Worm (Caenorhabditis elegans) whole organism, L2 larva: ENCODE data around the gene F59H6.14.
"Not testable (repeated sequence)": the region's sequence is repeated elsewhere in the genome, so short reads cannot be mapped to it uniquely, and the experiment has no call there.

Source experiments
- C34F6.9 ChIP-seq: fragments of 150-350 bp; optimal IDR thresholded peaks from 2 replicates; lab custom pipeline; 2014; ENCODE audit warnings: missing biosample characterization, missing genetic modification characterization
- F13H6.1 ChIP-seq: sonication (generic microtip); optimal IDR thresholded peaks from 2 replicates; lab custom pipeline; 2016; ENCODE audit warnings: missing genetic modification characterization, missing compliant biosample characterization
- Y55F3AM.14 ChIP-seq: fragments of 200-800 bp; sonication (Bioruptor generic); optimal IDR thresholded peaks from 2 replicates; lab custom pipeline; 2018; ENCODE audit warnings: mild to moderate bottlenecking, missing genetic modification characterization, missing compliant biosample characterization
- ZK546.5 ChIP-seq: sonication (generic microtip); optimal IDR thresholded peaks from 2 replicates; lab custom pipeline; 2017; ENCODE audit warnings: missing biosample characterization, missing genetic modification characterization
- ama-1 ChIP-seq: fragments of 150-350 bp; optimal IDR thresholded peaks from 2 replicates; lab custom pipeline; 2018; ENCODE audit warnings: inconsistent platforms
- blmp-1 ChIP-seq: sonication (generic microtip); optimal IDR thresholded peaks from 2 replicates; lab custom pipeline; 2017; ENCODE audit warnings: missing genetic modification characterization, mild to moderate bottlenecking, missing compliant biosample characterization, antibody characterized with exemption, moderate library complexity; ENCODE audit not compliant: insufficient read depth
- ceh-16 ChIP-seq: fragments of 150-350 bp; optimal IDR thresholded peaks from 2 replicates; lab custom pipeline; 2014; ENCODE audit warnings: missing biosample characterization, missing genetic modification characterization
- ceh-82 ChIP-seq: fragments of 150-350 bp; optimal IDR thresholded peaks from 2 replicates; lab custom pipeline; 2014; ENCODE audit warnings: missing biosample characterization, missing genetic modification characterization
- crh-2 ChIP-seq: sonication (generic microtip); optimal IDR thresholded peaks from 2 replicates; lab custom pipeline; 2017; ENCODE audit warnings: missing biosample characterization, missing genetic modification characterization
- dmd-4 ChIP-seq: sonication (generic microtip); optimal IDR thresholded peaks from 2 replicates; lab custom pipeline; 2017; ENCODE audit warnings: missing biosample characterization, missing genetic modification characterization
- egl-27 ChIP-seq: sonication (generic microtip); optimal IDR thresholded peaks from 3 replicates; lab custom pipeline; 2017; ENCODE audit warnings: missing biosample characterization, missing genetic modification reagents, missing genetic modification characterization
- elt-1 ChIP-seq: fragments of 150-350 bp; optimal IDR thresholded peaks from 2 replicates; lab custom pipeline; 2014; ENCODE audit warnings: missing biosample characterization, missing genetic modification characterization
- elt-3 ChIP-seq: sonication (generic microtip); optimal IDR thresholded peaks from 2 replicates; lab custom pipeline; 2017; ENCODE audit warnings: missing biosample characterization, missing genetic modification characterization
- fos-1 ChIP-seq: fragments of 150-350 bp; optimal IDR thresholded peaks from 2 replicates; lab custom pipeline; 2014; ENCODE audit warnings: missing biosample characterization, missing genetic modification characterization
- gmeb-1 ChIP-seq: fragments of 150-350 bp; optimal IDR thresholded peaks from 2 replicates; lab custom pipeline; 2014; ENCODE audit warnings: missing biosample characterization, missing genetic modification characterization
- lin-11 ChIP-seq: fragments of 150-350 bp; sonication (generic microtip); optimal IDR thresholded peaks from 2 replicates; lab custom pipeline; 2014; ENCODE audit warnings: missing biosample characterization, missing genetic modification characterization, inconsistent platforms, mixed read lengths
- lin-13 ChIP-seq: fragments of 150-350 bp; optimal IDR thresholded peaks from 2 replicates; lab custom pipeline; 2014; ENCODE audit warnings: missing biosample characterization, missing genetic modification reagents, missing genetic modification characterization
- lsy-2 ChIP-seq, 2 experiments: fragments of 150-350 bp in 1 of 2; sonication (generic microtip) in 1 of 2; optimal IDR thresholded peaks; 2 replicates each; lab custom pipeline; 2014 to 2017; ENCODE audit warnings: missing biosample characterization in 2 of 2, missing genetic modification characterization in 2 of 2
- mbf-1 ChIP-seq: sonication (generic microtip); optimal IDR thresholded peaks from 2 replicates; lab custom pipeline; 2017; ENCODE audit warnings: missing biosample characterization, missing genetic modification characterization
- mdl-1 ChIP-seq, 2 experiments: fragments of 150-350 bp in 1 of 2; sonication (generic microtip) in 1 of 2; optimal IDR thresholded peaks; 2 replicates each; lab custom pipeline; 2017; ENCODE audit warnings: missing biosample characterization in 2 of 2, missing genetic modification characterization in 2 of 2
- nhr-11 ChIP-seq: fragments of 150-350 bp; optimal IDR thresholded peaks from 2 replicates; lab custom pipeline; 2014; ENCODE audit warnings: missing biosample characterization, missing genetic modification characterization
- nhr-12 ChIP-seq: fragments of 150-350 bp; optimal IDR thresholded peaks from 2 replicates; lab custom pipeline; 2014; ENCODE audit warnings: missing biosample characterization, missing genetic modification characterization
- nhr-129 ChIP-seq: fragments of 150-350 bp; optimal IDR thresholded peaks from 2 replicates; lab custom pipeline; 2014; ENCODE audit warnings: missing biosample characterization, missing genetic modification characterization
- nhr-21 ChIP-seq: fragments of 150-350 bp; optimal IDR thresholded peaks from 2 replicates; lab custom pipeline; 2014; ENCODE audit warnings: missing biosample characterization, missing genetic modification characterization
- nhr-23 ChIP-seq: fragments of 150-350 bp; optimal IDR thresholded peaks from 2 replicates; lab custom pipeline; 2014; ENCODE audit warnings: missing biosample characterization, missing genetic modification reagents, missing genetic modification characterization
- nhr-237 ChIP-seq: fragments of 150-350 bp; optimal IDR thresholded peaks from 2 replicates; lab custom pipeline; 2014; ENCODE audit warnings: missing biosample characterization, missing genetic modification characterization
- nhr-25 ChIP-seq: fragments of 150-350 bp; sonication (generic microtip); optimal IDR thresholded peaks from 3 replicates; lab custom pipeline; 2014; ENCODE audit warnings: missing biosample characterization, missing genetic modification characterization
- nhr-6 ChIP-seq: fragments of 150-350 bp; optimal IDR thresholded peaks from 2 replicates; lab custom pipeline; 2014; ENCODE audit warnings: missing biosample characterization, missing genetic modification characterization
- nhr-77 ChIP-seq: fragments of 150-350 bp; optimal IDR thresholded peaks from 2 replicates; lab custom pipeline; 2014; ENCODE audit warnings: missing biosample characterization, missing genetic modification characterization
- peb-1 ChIP-seq: fragments of 150-350 bp; optimal IDR thresholded peaks from 2 replicates; lab custom pipeline; 2014; ENCODE audit warnings: missing biosample characterization, missing genetic modification characterization
- sem-4 ChIP-seq: fragments of 150-350 bp; optimal IDR thresholded peaks from 2 replicates; lab custom pipeline; 2014; ENCODE audit warnings: missing biosample characterization, missing genetic modification reagents, missing genetic modification characterization
- skn-1 ChIP-seq: sonication (generic microtip); optimal IDR thresholded peaks from 2 replicates; lab custom pipeline; 2017; ENCODE audit warnings: missing biosample characterization, missing genetic modification characterization
- sma-3 ChIP-seq: sonication (generic microtip); optimal IDR thresholded peaks from 2 replicates; lab custom pipeline; 2016; ENCODE audit warnings: missing genetic modification reagents, missing genetic modification characterization, missing compliant biosample characterization
- sma-9 ChIP-seq, 2 experiments: fragments of 150-350 bp in 1 of 2; sonication (generic microtip) in 1 of 2; optimal IDR thresholded peaks; 2 replicates each; lab custom pipeline; 2014 to 2016; ENCODE audit warnings: missing genetic modification characterization in 2 of 2, mild to moderate bottlenecking in 1 of 2, missing biosample characterization in 1 of 2, missing compliant biosample characterization in 1 of 2, missing genetic modification reagents in 1 of 2, moderate library complexity in 1 of 2
- snpc-4 ChIP-seq: fragments of 150-350 bp; optimal IDR thresholded peaks from 2 replicates; lab custom pipeline; 2014; ENCODE audit warnings: missing biosample characterization, missing genetic modification characterization
- unc-39 ChIP-seq: fragments of 150-350 bp; optimal IDR thresholded peaks from 2 replicates; lab custom pipeline; 2014; ENCODE audit warnings: missing biosample characterization, missing genetic modification characterization
- unc-55 ChIP-seq: fragments of 150-350 bp; sonication (generic microtip); optimal IDR thresholded peaks from 3 replicates; lab custom pipeline; 2014; ENCODE audit warnings: missing biosample characterization, missing genetic modification reagents, missing genetic modification characterization
- zag-1 ChIP-seq: fragments of 150-350 bp; optimal IDR thresholded peaks from 2 replicates; lab custom pipeline; 2014; ENCODE audit warnings: missing biosample characterization, missing genetic modification characterization
- ztf-1 ChIP-seq: fragments of 200-800 bp; sonication (Bioruptor generic); conservative IDR thresholded peaks from 2 replicates; pipeline ENCODE4 v1.3.6; 2022; ENCODE audit warnings: missing genetic modification characterization, missing compliant biosample characterization
- ztf-4 ChIP-seq: fragments of 150-350 bp; optimal IDR thresholded peaks from 2 replicates; lab custom pipeline; 2014; ENCODE audit warnings: missing biosample characterization, missing genetic modification characterization

Gene F59H6.14

DNA sequence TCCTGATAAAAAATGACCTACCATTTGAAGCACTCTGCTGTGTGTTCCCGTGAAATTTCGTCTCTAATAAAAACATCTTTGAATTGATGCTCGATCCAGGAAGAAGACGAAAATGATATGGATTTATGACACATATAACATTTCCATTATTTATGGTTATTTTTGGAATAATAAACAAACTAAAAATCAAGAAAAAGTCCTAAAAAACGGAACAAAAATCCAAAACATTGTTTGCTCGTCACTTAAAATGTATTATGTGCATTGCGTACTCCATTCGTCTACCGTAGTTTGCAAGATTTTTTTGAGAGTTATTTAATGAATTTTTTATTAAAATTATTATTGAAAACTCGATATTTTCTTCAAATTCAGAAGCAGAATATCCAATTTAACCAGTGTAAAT lies 9.1 kb downstream of the F59H6.14 start, which contains the start of gene bath-20:
Gene bath-20 (minus strand): TSS at position 101 of the 400 bp plus-strand sequence.
- TF ChIP-seq ZK546.5 (no peak), nhr-6 (tag; lab: Kevin White, UChicago) (no peak), unc-39 (tag; lab: Kevin White, UChicago) (no peak), lin-13 (no peak), F13H6.1 (tag; lab: Kevin White, UChicago) (no peak), gmeb-1 (tag; lab: Kevin White, UChicago) (no peak), nhr-77 (tag; lab: Kevin White, UChicago) (no peak), crh-2 (tag; lab: Kevin White, UChicago) (no peak), mbf-1 (tag; lab: Kevin White, UChicago) (no peak), dmd-4 (tag; lab: Kevin White, UChicago) (no peak), sma-9 (GFP tag; optimal IDR thresholded peaks at IDR 0.05; lab: Kevin White, UChicago) (no peak), sma-9 (tag; optimal IDR thresholded peaks at IDR 0.05; lab: Kevin White, UChicago) (no peak), mdl-1 (tag; optimal IDR thresholded peaks at IDR 0.05; lab: Kevin White, UChicago) (no peak), elt-3 (tag; lab: Kevin White, UChicago) (no peak), lin-11 (tag; lab: Kevin White, UChicago) (no peak), lsy-2 (tag; optimal IDR thresholded peaks at IDR 0.05; lab: Kevin White, UChicago) (no peak)

DNA sequence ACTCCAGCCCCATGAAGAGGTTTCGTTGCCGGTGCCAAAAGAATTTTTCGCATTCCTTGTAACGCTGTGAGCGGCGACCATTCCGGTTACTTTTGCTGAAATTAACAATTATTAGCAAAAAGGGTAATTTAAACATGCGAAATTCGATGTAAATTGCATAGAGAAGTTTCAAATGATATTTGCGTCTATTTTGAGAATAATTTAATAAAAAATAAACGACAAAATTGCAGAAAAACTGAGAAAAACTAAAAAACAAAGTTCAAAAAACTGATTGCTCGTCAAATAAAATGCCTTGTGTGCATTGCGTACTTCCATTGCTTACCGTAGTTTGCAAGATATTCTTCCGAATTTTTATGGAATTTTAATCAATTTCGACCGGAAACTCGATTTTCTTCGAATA lies 12.1 kb downstream of the F59H6.14 start, which contains the start of gene bath-24:
Gene bath-24 (minus strand): TSS at position 101 of the 400 bp plus-strand sequence.
- TF ChIP-seq ztf-4 (tag; lab: Kevin White, UChicago) = no peak
- TF ChIP-seq nhr-6 (tag; lab: Kevin White, UChicago) = no peak
- TF ChIP-seq skn-1 (tag; lab: Kevin White, UChicago) = no peak
- TF ChIP-seq mbf-1 (tag; lab: Kevin White, UChicago) = no peak
- TF ChIP-seq fos-1 = no peak
- TF ChIP-seq elt-3 (tag; lab: Kevin White, UChicago) = no peak
- TF ChIP-seq elt-1 (tag; lab: Kevin White, UChicago) = no peak

DNA sequence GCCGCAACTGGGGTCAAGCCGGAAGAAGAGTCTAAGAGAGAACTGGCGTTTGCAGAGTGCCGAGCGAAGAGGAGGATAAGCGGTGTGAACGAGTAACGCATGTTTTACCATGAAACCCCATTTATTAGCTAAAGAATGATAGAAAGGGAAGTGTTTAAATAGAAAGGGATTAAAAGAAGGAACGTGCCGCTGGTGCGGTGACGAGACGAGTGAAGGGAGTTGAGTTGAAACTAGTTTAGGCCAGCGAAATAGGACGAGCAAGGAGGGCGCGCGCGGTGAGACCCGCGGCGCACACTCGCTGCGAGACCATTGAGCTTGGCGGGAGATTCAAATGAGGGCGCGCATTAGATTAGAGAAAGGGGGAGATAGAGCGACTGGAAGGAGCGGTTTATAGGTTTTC lies 13.2 kb downstream of the F59H6.14 start, which contains the start of gene math-1:
Gene math-1 (minus strand): TSS at position 101 of the 400 bp plus-strand sequence.
- TF ChIP-seq elt-1, dmd-4, nhr-25 (tag; lab: Kevin White, UChicago): not testable (repeated sequence)

DNA sequence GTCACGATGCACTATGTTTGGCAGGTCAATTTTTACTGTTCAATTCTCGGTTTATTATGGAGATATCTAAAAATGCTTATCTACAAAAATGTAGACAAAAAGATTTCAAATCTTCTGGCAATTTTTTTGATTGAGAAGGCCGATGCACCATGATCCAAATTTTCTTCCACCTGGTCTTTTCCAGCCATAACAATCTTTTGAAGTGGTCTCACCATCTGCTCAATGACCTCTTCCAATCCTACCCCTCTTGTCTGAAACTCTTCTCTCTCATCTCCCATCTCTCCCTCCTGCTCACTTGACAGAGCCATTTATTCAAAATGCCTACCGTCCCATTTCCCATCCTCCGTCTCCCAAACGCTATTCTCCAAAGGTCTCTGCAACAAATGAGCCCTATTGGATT lies 18.0 kb downstream of the F59H6.14 start, which contains the start of gene fbxb-35:
Gene fbxb-35 (plus strand): TSS at position 301 of the 400 bp plus-strand sequence.
- no peak for TF ChIP-seq nhr-77 (tag; lab: Kevin White, UChicago)
- TF ChIP-seq F13H6.1 (tag; lab: Kevin White, UChicago) = no peak
- TF ChIP-seq egl-27 (tag; lab: Kevin White, UChicago) = no peak
- TF ChIP-seq mbf-1 (tag; lab: Kevin White, UChicago) = no peak
- no peak for TF ChIP-seq sma-9 (GFP tag; optimal IDR thresholded peaks at IDR 0.05; lab: Kevin White, UChicago)
- no peak for TF ChIP-seq sma-9 (tag; optimal IDR thresholded peaks at IDR 0.05; lab: Kevin White, UChicago)
- no peak for TF ChIP-seq ama-1 (lab: Kevin White, UChicago)
- TF ChIP-seq snpc-4 = no peak
- TF ChIP-seq ztf-1 = no peak
- no peak for TF ChIP-seq unc-55 (GFP tag; lab: Kevin White, UChicago)
- no peak for TF ChIP-seq C34F6.9 (tag; lab: Kevin White, UChicago)
- no peak for TF ChIP-seq nhr-23

DNA sequence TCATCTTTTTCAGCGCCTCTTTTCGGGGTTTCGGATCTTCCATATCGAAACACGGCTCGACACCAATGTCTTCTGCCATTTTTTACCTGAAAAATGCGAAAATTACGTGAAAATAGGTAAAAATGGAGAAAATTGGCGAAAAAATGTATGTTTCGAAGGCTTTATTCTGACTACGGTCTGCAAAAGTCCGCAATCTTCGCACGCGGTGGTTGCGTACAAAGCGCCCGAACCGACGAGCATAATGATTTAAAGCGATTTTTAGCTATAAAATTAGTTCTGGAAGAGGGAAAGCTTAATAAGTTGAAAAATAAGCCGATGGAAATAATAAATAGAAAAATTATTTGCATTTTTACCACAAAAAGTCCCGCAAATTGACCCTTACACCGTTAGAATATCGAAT lies 25.6 kb downstream of the F59H6.14 start, which contains the start of gene F07E5.5:
Gene F07E5.5 (minus strand): TSS at position 86 of the 400 bp plus-strand sequence.
- no peak for TF ChIP-seq elt-3 (tag; lab: Kevin White, UChicago)
- no peak for TF ChIP-seq elt-1 (tag; lab: Kevin White, UChicago)
- TF ChIP-seq nhr-77 (tag; lab: Kevin White, UChicago) = no peak
- peak; percentile 30 for TF ChIP-seq lin-11 (tag; lab: Kevin White, UChicago)
- TF ChIP-seq ztf-4 (tag; lab: Kevin White, UChicago) = no peak
- peak; percentile 54 for TF ChIP-seq F13H6.1 (tag; lab: Kevin White, UChicago)
- TF ChIP-seq zag-1 (tag; lab: Kevin White, UChicago) = no peak
- no peak for TF ChIP-seq sem-4 (tag; lab: Kevin White, UChicago)
- no peak for TF ChIP-seq ama-1 (lab: Kevin White, UChicago)
- peak; percentile 12 for TF ChIP-seq nhr-129 (tag; lab: Kevin White, UChicago)
- no peak for TF ChIP-seq ceh-16
- TF ChIP-seq ceh-82 (tag; lab: Kevin White, UChicago) = no peak
- peak; percentile 73 for TF ChIP-seq lin-13
- no peak for TF ChIP-seq blmp-1
- no peak for TF ChIP-seq unc-39 (tag; lab: Kevin White, UChicago)
- TF ChIP-seq egl-27 (tag; lab: Kevin White, UChicago) = no peak
- peak; percentile 37 for TF ChIP-seq sma-3 (GFP tag; lab: Kevin White, UChicago)
- no peak for TF ChIP-seq sma-9 (GFP tag; optimal IDR thresholded peaks at IDR 0.05; lab: Kevin White, UChicago)
- no peak for TF ChIP-seq sma-9 (tag; optimal IDR thresholded peaks at IDR 0.05; lab: Kevin White, UChicago)
- no peak for TF ChIP-seq Y55F3AM.14 (GFP tag; lab: Kevin White, UChicago)
- no peak for TF ChIP-seq nhr-6 (tag; lab: Kevin White, UChicago)
- TF ChIP-seq C34F6.9 (tag; lab: Kevin White, UChicago) = no peak
- no peak for TF ChIP-seq nhr-12 (tag; lab: Kevin White, UChicago)
- TF ChIP-seq ZK546.5 = no peak
- TF ChIP-seq nhr-237 (tag; lab: Kevin White, UChicago) = no peak
- TF ChIP-seq fos-1 = no peak
- TF ChIP-seq dmd-4 (tag; lab: Kevin White, UChicago) = no peak
- TF ChIP-seq peb-1 (tag; lab: Kevin White, UChicago) = no peak
- TF ChIP-seq mbf-1 (tag; lab: Kevin White, UChicago) = no peak
- TF ChIP-seq nhr-21 (tag; lab: Kevin White, UChicago) = peak; percentile 15
- peak; percentile 5 for TF ChIP-seq crh-2 (tag; lab: Kevin White, UChicago)
- no peak for TF ChIP-seq nhr-11 (tag; lab: Kevin White, UChicago)
